Fruit fly (Drosophila melanogaster): ENCODE results near the gene Nmt.

DNA sequence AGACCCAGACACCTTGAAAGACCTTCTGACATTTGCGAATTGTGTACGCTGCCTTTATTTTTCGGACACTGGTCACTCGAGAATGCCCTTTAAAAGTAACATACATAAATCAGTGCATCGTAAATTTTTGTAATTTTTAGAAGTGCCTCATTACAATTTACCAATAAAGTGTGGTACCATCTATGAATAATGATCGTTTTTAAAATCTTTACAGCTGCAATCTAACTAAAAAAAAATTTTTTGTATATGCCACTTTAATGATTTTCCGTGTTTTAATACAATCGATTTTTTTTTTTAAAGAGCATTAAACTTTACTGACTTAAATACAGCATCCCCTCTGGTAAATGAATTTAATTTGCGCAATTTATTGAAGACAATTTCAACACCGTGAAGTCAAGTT lies 21.1 kb downstream of the Nmt start:
- TF ChIP-seq Hr39 (GFP tag; optimal IDR thresholded peaks at IDR 0.05) (peak; percentile 55), OdsH (GFP tag; optimal IDR thresholded peaks at IDR 0.05) (peak; percentile 63), cyc (GFP tag; optimal IDR thresholded peaks at IDR 0.05) (peak; percentile 43), CG11762 (GFP tag; optimal IDR thresholded peaks at IDR 0.05; ENCODE audit: insufficient read depth) (peak; percentile 41), esn (GFP tag; optimal IDR thresholded peaks at IDR 0.05) (peak; percentile 75), salr (GFP tag; optimal IDR thresholded peaks at IDR 0.05) (no peak), net (GFP tag; optimal IDR thresholded peaks at IDR 0.05) (no peak), CG11902 (GFP tag; optimal IDR thresholded peaks at IDR 0.05) (peak; percentile 41), acj6 (GFP tag; optimal IDR thresholded peaks at IDR 0.05) (peak; percentile 45), CG8632 (GFP tag; optimal IDR thresholded peaks at IDR 0.05) (peak; percentile 62), Smox (GFP tag; optimal IDR thresholded peaks at IDR 0.05) (peak; percentile 59), CG7368 (GFP tag; optimal IDR thresholded peaks at IDR 0.05) (no peak), Hr4 (GFP tag; optimal IDR thresholded peaks at IDR 0.05) (no peak), CG3919 (GFP tag; optimal IDR thresholded peaks at IDR 0.05) (peak; percentile 64)

All from whole organism, prepupa.